Fruit fly (Drosophila melanogaster) whole organism, embryonic: ENCODE data around the gene Tsen2.

Experiments
- Atf6 ChIP-seq: fragments of 200-800 bp; sonication (Bioruptor generic); IDR thresholded peaks from 2 replicates; pipeline ENCODE4 v1.3.6; 2022; ENCODE audit warnings: missing biosample characterization, missing genetic modification characterization
- Bteb2 ChIP-seq: fragments of 200-800 bp; sonication (Bioruptor generic); optimal IDR thresholded peaks from 2 replicates; lab custom pipeline; 2016; ENCODE audit warnings: missing biosample characterization, missing genetic modification characterization
- CG10147 ChIP-seq: fragments of 200-800 bp; sonication (Bioruptor generic); optimal IDR thresholded peaks from 2 replicates; lab custom pipeline; 2019; ENCODE audit warnings: missing biosample characterization, mild to moderate bottlenecking, missing genetic modification characterization, moderate library complexity
- CG10543 ChIP-seq: fragments of 200-800 bp; sonication (Bioruptor generic); optimal IDR thresholded peaks from 3 replicates; lab custom pipeline; 2017; ENCODE audit warnings: missing biosample characterization, mild to moderate bottlenecking, missing genetic modification characterization, moderate library complexity
- CG12155 ChIP-seq: fragments of 200-800 bp; sonication (Bioruptor generic); optimal IDR thresholded peaks from 3 replicates; lab custom pipeline; 2016; ENCODE audit warnings: missing biosample characterization, missing genetic modification characterization
- CG12219 ChIP-seq: fragments of 200-800 bp; sonication (Bioruptor generic); optimal IDR thresholded peaks from 3 replicates; lab custom pipeline; 2018; ENCODE audit warnings: missing biosample characterization, mild to moderate bottlenecking, missing genetic modification characterization
- CG14014 ChIP-seq: fragments of 200-800 bp; sonication (Bioruptor generic); IDR thresholded peaks from 2 replicates; pipeline ENCODE4 v1.3.6; 2022; ENCODE audit warnings: missing biosample characterization, missing genetic modification characterization
- CG15269 ChIP-seq: fragments of 200-800 bp; sonication (Bioruptor generic); optimal IDR thresholded peaks from 2 replicates; lab custom pipeline; 2018; ENCODE audit warnings: missing biosample characterization, mild to moderate bottlenecking, missing genetic modification characterization, moderate library complexity
- CG15479 ChIP-seq: fragments of 200-800 bp; sonication (Bioruptor generic); optimal IDR thresholded peaks from 3 replicates; lab custom pipeline; 2019; ENCODE audit warnings: missing biosample characterization, mild to moderate bottlenecking, missing genetic modification characterization, moderate library complexity
- CG15696 ChIP-seq: fragments of 200-800 bp; sonication (Bioruptor generic); optimal IDR thresholded peaks from 2 replicates; lab custom pipeline; 2019; ENCODE audit warnings: missing biosample characterization, mild to moderate bottlenecking, missing genetic modification characterization, moderate library complexity
- CG1603 ChIP-seq: fragments of 200-800 bp; sonication (Bioruptor generic); optimal IDR thresholded peaks from 2 replicates; lab custom pipeline; 2019; ENCODE audit warnings: missing biosample characterization, mild to moderate bottlenecking, missing genetic modification characterization, moderate library complexity
- CG31224 ChIP-seq: fragments of 200-800 bp; sonication (Bioruptor generic); IDR thresholded peaks from 2 replicates; pipeline ENCODE4 v1.3.6; 2022; ENCODE audit warnings: missing biosample characterization, missing genetic modification characterization
- CG34422 ChIP-seq: fragments of 200-800 bp; sonication (Bioruptor generic); IDR thresholded peaks from 3 replicates; pipeline ENCODE4 v1.3.6; 2022; ENCODE audit warnings: missing biosample characterization, missing genetic modification characterization
- CG4617 ChIP-seq: fragments of 200-800 bp; sonication (Bioruptor generic); optimal IDR thresholded peaks from 3 replicates; lab custom pipeline; 2016; ENCODE audit warnings: missing biosample characterization, missing genetic modification characterization, borderline replicate concordance
- CG7556 ChIP-seq: fragments of 200-800 bp; sonication (Bioruptor generic); optimal IDR thresholded peaks from 2 replicates; lab custom pipeline; 2017; ENCODE audit warnings: missing biosample characterization, mild to moderate bottlenecking, missing genetic modification characterization
- CG7786 ChIP-seq: fragments of 200-800 bp; sonication (Bioruptor generic); optimal IDR thresholded peaks from 2 replicates; lab custom pipeline; 2016; ENCODE audit warnings: missing biosample characterization, missing genetic modification characterization
- CG8281 ChIP-seq: fragments of 200-800 bp; sonication (Bioruptor generic); optimal IDR thresholded peaks from 2 replicates; lab custom pipeline; 2018; ENCODE audit warnings: missing biosample characterization, mild to moderate bottlenecking, missing genetic modification characterization, moderate library complexity
- CTCF ChIP-seq: fragments of 200-800 bp; sonication (Bioruptor generic); optimal IDR thresholded peaks from 2 replicates; lab custom pipeline; 2017; ENCODE audit warnings: missing biosample characterization, mild to moderate bottlenecking, missing genetic modification characterization, moderate library complexity
- CrebB ChIP-seq: fragments of 200-800 bp; sonication (Bioruptor generic); optimal IDR thresholded peaks from 3 replicates; lab custom pipeline; 2018; ENCODE audit warnings: missing biosample characterization, mild to moderate bottlenecking, missing genetic modification characterization
- D19B ChIP-seq: fragments of 200-800 bp; sonication (Bioruptor generic); optimal IDR thresholded peaks from 2 replicates; lab custom pipeline; 2017; ENCODE audit warnings: missing biosample characterization, mild to moderate bottlenecking, missing genetic modification characterization
- Dref ChIP-seq: fragments of 200-800 bp; sonication (Bioruptor generic); IDR thresholded peaks from 2 replicates; pipeline ENCODE4 v1.3.6; 2022; ENCODE audit warnings: missing biosample characterization, missing genetic modification characterization
- E2f2 ChIP-seq: fragments of 200-800 bp; sonication (Bioruptor generic); IDR thresholded peaks from 2 replicates; pipeline ENCODE4 v1.3.6; 2022; ENCODE audit warnings: missing biosample characterization, missing genetic modification characterization
- HLH54F ChIP-seq: fragments of 200-800 bp; sonication (Bioruptor generic); optimal IDR thresholded peaks from 3 replicates; lab custom pipeline; 2016; ENCODE audit warnings: missing biosample characterization, missing genetic modification characterization
- Hsf ChIP-seq: fragments of 200-800 bp; sonication (Bioruptor generic); optimal IDR thresholded peaks from 3 replicates; lab custom pipeline; 2016; ENCODE audit warnings: missing biosample characterization, missing genetic modification characterization
- Mad ChIP-seq: fragments of 200-800 bp; sonication (Bioruptor generic); optimal IDR thresholded peaks from 2 replicates; lab custom pipeline; 2016; ENCODE audit warnings: missing biosample characterization, missing genetic modification characterization
- Med ChIP-seq: fragments of 200-800 bp; sonication (Bioruptor generic); peaks from one replicate; lab custom pipeline; 2016; ENCODE audit warnings: missing biosample characterization, missing genetic modification characterization, mild to moderate bottlenecking, inconsistent platforms, moderate library complexity
- NC2α ChIP-seq: fragments of 200-800 bp; sonication (Bioruptor generic); optimal IDR thresholded peaks from 2 replicates; lab custom pipeline; 2016; ENCODE audit warnings: missing biosample characterization, missing genetic modification characterization
- Optix ChIP-seq: fragments of 200-800 bp; sonication (Bioruptor generic); IDR thresholded peaks from 3 replicates; pipeline ENCODE4 v1.3.6; 2022; ENCODE audit warnings: missing biosample characterization, missing genetic modification characterization
- PHDP ChIP-seq: fragments of 200-800 bp; sonication (Bioruptor generic); optimal IDR thresholded peaks from 3 replicates; lab custom pipeline; 2018; ENCODE audit warnings: missing biosample characterization, mild to moderate bottlenecking, missing genetic modification characterization, moderate library complexity
- Rfx ChIP-seq: fragments of 200-800 bp; sonication (Bioruptor generic); IDR thresholded peaks from 2 replicates; pipeline ENCODE4 v1.3.6; 2022; ENCODE audit warnings: missing biosample characterization, missing genetic modification characterization
- Sry-δ ChIP-seq: fragments of 200-800 bp; sonication (Bioruptor generic); optimal IDR thresholded peaks from 2 replicates; lab custom pipeline; 2016; ENCODE audit warnings: missing biosample characterization, missing genetic modification characterization
- Ssrp ChIP-seq: fragments of 200-800 bp; sonication (Bioruptor generic); optimal IDR thresholded peaks from 2 replicates; lab custom pipeline; 2018; ENCODE audit warnings: missing biosample characterization, mild to moderate bottlenecking, missing genetic modification characterization, moderate library complexity
- Xbp1 ChIP-seq: fragments of 200-800 bp; sonication (Bioruptor generic); optimal IDR thresholded peaks from 3 replicates; lab custom pipeline; 2016; ENCODE audit warnings: missing biosample characterization, mild to moderate bottlenecking, missing genetic modification characterization
- chif ChIP-seq, 2 experiments: fragments of 200-800 bp; sonication (Bioruptor generic); optimal IDR thresholded peaks; 3 replicates each; lab custom pipeline; 2016; ENCODE audit warnings: missing biosample characterization in 2 of 2, missing genetic modification characterization in 2 of 2
- corto ChIP-seq: fragments of 200-800 bp; sonication (Bioruptor generic); optimal IDR thresholded peaks from 2 replicates; lab custom pipeline; 2016; ENCODE audit warnings: missing biosample characterization, mild to moderate bottlenecking, missing genetic modification characterization, moderate library complexity
- crc ChIP-seq: fragments of 200-800 bp; sonication (Bioruptor generic); optimal IDR thresholded peaks from 2 replicates; lab custom pipeline; 2016; ENCODE audit warnings: missing biosample characterization, missing genetic modification characterization
- crol ChIP-seq: fragments of 200-800 bp; sonication (Bioruptor generic); IDR thresholded peaks from 2 replicates; pipeline ENCODE4 v1.3.6; 2022; ENCODE audit warnings: missing biosample characterization, missing genetic modification characterization
- dati ChIP-seq: fragments of 200-800 bp; sonication (Bioruptor generic); IDR thresholded peaks from 2 replicates; pipeline ENCODE4 v1.3.6; 2022; ENCODE audit warnings: missing biosample characterization, missing genetic modification characterization
- ems ChIP-seq: fragments of 200-800 bp; sonication (Bioruptor generic); optimal IDR thresholded peaks from 3 replicates; lab custom pipeline; 2016; ENCODE audit warnings: missing biosample characterization, missing genetic modification characterization
- en ChIP-seq: fragments of 200-800 bp; sonication (Bioruptor generic); optimal IDR thresholded peaks from 2 replicates; lab custom pipeline; 2016; ENCODE audit warnings: missing biosample characterization, missing genetic modification characterization
- inv ChIP-seq: fragments of 200-800 bp; sonication (Bioruptor generic); IDR thresholded peaks from 2 replicates; pipeline ENCODE4 v1.3.6; 2022; ENCODE audit warnings: missing biosample characterization, missing genetic modification characterization; ENCODE audit not compliant: partially characterized antibody
- klu ChIP-seq: fragments of 200-800 bp; sonication (Bioruptor generic); IDR thresholded peaks from 2 replicates; pipeline ENCODE4 v1.3.6; 2022; ENCODE audit warnings: missing biosample characterization, missing genetic modification characterization
- nmo ChIP-seq: fragments of 200-800 bp; sonication (Bioruptor generic); optimal IDR thresholded peaks from 2 replicates; lab custom pipeline; 2018; ENCODE audit warnings: missing biosample characterization, mild to moderate bottlenecking, missing genetic modification characterization, moderate library complexity
- odd ChIP-seq: fragments of 200-800 bp; sonication (Bioruptor generic); optimal IDR thresholded peaks from 2 replicates; lab custom pipeline; 2017; ENCODE audit warnings: missing biosample characterization, mild to moderate bottlenecking, missing genetic modification characterization
- ranshi ChIP-seq: fragments of 200-800 bp; sonication (Bioruptor generic); IDR thresholded peaks from 2 replicates; pipeline ENCODE4 v1.3.6; 2022; ENCODE audit warnings: missing biosample characterization, missing genetic modification characterization
- sens ChIP-seq: fragments of 200-800 bp; sonication (Bioruptor generic); peaks from one replicate; lab custom pipeline; 2016; ENCODE audit warnings: missing biosample characterization, missing genetic modification characterization
- slbo ChIP-seq: fragments of 200-800 bp; sonication (Bioruptor generic); IDR thresholded peaks from 2 replicates; pipeline ENCODE4 v1.3.6; 2022; ENCODE audit warnings: missing biosample characterization, missing genetic modification characterization
- slou ChIP-seq: fragments of 200-800 bp; sonication (Bioruptor generic); optimal IDR thresholded peaks from 3 replicates; lab custom pipeline; 2016; ENCODE audit warnings: missing biosample characterization, missing genetic modification characterization
- sug ChIP-seq: fragments of 200-800 bp; optimal IDR thresholded peaks from 2 replicates; lab custom pipeline; 2019; ENCODE audit warnings: missing biosample characterization, mild to moderate bottlenecking, missing genetic modification characterization, moderate library complexity
- unc-4 ChIP-seq: fragments of 200-800 bp; sonication (Bioruptor generic); IDR thresholded peaks from 2 replicates; pipeline ENCODE4 v1.3.6; 2022; ENCODE audit warnings: missing biosample characterization, missing genetic modification characterization; ENCODE audit not compliant: partially characterized antibody
- unpg ChIP-seq: fragments of 200-800 bp; sonication (Bioruptor generic); optimal IDR thresholded peaks from 3 replicates; lab custom pipeline; 2018; ENCODE audit warnings: missing biosample characterization, mild to moderate bottlenecking, missing genetic modification characterization, moderate library complexity
- vvl ChIP-seq: fragments of 200-800 bp; sonication (Bioruptor generic); IDR thresholded peaks from 2 replicates; pipeline ENCODE4 v1.3.6; 2022; ENCODE audit warnings: missing biosample characterization, missing genetic modification characterization

Tsen2 gene

dm6 chr2L:16703753-16704152, 25.8 kb upstream of the Tsen2 start (continued):
- TF ChIP-seq slou (peak; percentile 18), Dref (peak; percentile 59), crol (GFP tag; lab: Robert Waterston, UW) (no peak), Hsf (GFP tag; lab: Kevin White, UChicago) (peak; percentile 40), slbo (peak; percentile 73), ranshi (GFP tag; lab: Robert Waterston, UW) (peak; percentile 61; the same call in 1 of the 2 replicates), nmo (peak; percentile 37), HLH54F (GFP tag; lab: Kevin White, UChicago) (peak; percentile 48), unpg (GFP tag; lab: Kevin White, UChicago) (peak; percentile 64), corto (GFP tag; lab: Kevin White, UChicago) (no peak), CrebB (peak; percentile 38), Atf6 (GFP tag; lab: Robert Waterston, UW) (peak; percentile 44; the same call in 1 of the 2 replicates), klu (GFP tag; lab: Robert Waterston, UW) (peak; percentile 36), Rfx (GFP tag; lab: Robert Waterston, UW) (no peak), crc (GFP tag; lab: Kevin White, UChicago) (peak; percentile 25), CG31224 (no peak), CTCF (no peak), PHDP (peak; percentile 58), odd (GFP tag; lab: Kevin White, UChicago) (no peak), sens (GFP tag; lab: Kevin White, UChicago) (peak; percentile 91), D19B (no peak), Optix (GFP tag; lab: Robert Waterston, UW) (no peak), E2f2 (peak; percentile 83), Bteb2 (GFP tag; lab: Kevin White, UChicago) (peak; percentile 28), Med (GFP tag; lab: Kevin White, UChicago) (peak; percentile 91), CG15269 (peak; percentile 63), Mad (no peak), CG15696 (tag; lab: Kevin White, UChicago) (no peak), CG12219 (peak; percentile 3), en (GFP tag; lab: Kevin White, UChicago) (peak; percentile 32), dati (GFP tag; lab: Robert Waterston, UW) (no peak), ems (GFP tag; lab: Kevin White, UChicago) (peak; percentile 34), vvl (peak; percentile 65), CG10543 (GFP tag; lab: Kevin White, UChicago) (peak; percentile 70), CG8281 (tag; lab: Kevin White, UChicago) (no peak), CG34422 (no peak), Ssrp (tag; lab: Kevin White, UChicago) (peak; percentile 41), NC2α (GFP tag; lab: Kevin White, UChicago) (no peak), CG15479 (GFP tag; lab: Kevin White, UChicago) (no peak), chif (GFP tag; optimal IDR thresholded peaks at IDR 0.05; lab: Kevin White, UChicago) (peak in 1 of 2 experiments; percentile 39), Sry-δ (GFP tag; lab: Kevin White, UChicago) (peak; percentile 12), CG7556 (peak; percentile 19), CG10147 (peak; percentile 49), CG7786 (GFP tag; lab: Kevin White, UChicago) (peak; percentile 24), CG12155 (GFP tag; lab: Kevin White, UChicago) (peak; percentile 38), CG14014 (GFP tag; lab: Robert Waterston, UW) (peak; percentile 21; the same call in 1 of the 2 replicates), Xbp1 (GFP tag; lab: Kevin White, UChicago) (peak; percentile 53), inv (no peak), CG1603 (tag; lab: Kevin White, UChicago) (peak; percentile 31), unc-4 (no peak), CG4617 (GFP tag; lab: Kevin White, UChicago) (no peak), sug (tag; lab: Kevin White, UChicago) (peak; percentile 44)
